Worm (Caenorhabditis elegans): ENCODE measurements around the gene F32D8.13.

ce11 chrV:10876512-10876911 lies 19.8 kb downstream of the F32D8.13 start:
- TF ChIP-seq nhr-80 (tag; optimal IDR thresholded peaks at IDR 0.05) (no peak), F57A8.1 (GFP tag; optimal IDR thresholded peaks at IDR 0.05) (no peak), egl-44 (GFP tag; IDR thresholded peaks at IDR 0.05) (no peak), zfh-2 (GFP tag; conservative IDR thresholded peaks at IDR 0.05) (no peak), nfya-1 (tag; optimal IDR thresholded peaks at IDR 0.05; ENCODE audit: borderline replicate concordance, insufficient read depth) (no peak), ama-1 (optimal IDR thresholded peaks at IDR 0.05) (no peak), ama-1 (GFP tag; optimal IDR thresholded peaks at IDR 0.05) (no peak), him-1 (tag; optimal IDR thresholded peaks at IDR 0.05) (no peak), unc-130 (GFP tag; optimal IDR thresholded peaks at IDR 0.05) (no peak), hsf-1 (GFP tag; IDR thresholded peaks at IDR 0.05) (no peak), K11D2.4 (GFP tag; IDR thresholded peaks at IDR 0.05) (no peak), dpff-1 (tag; optimal IDR thresholded peaks at IDR 0.05) (no peak), mxl-1 (tag; optimal IDR thresholded peaks at IDR 0.05) (no peak), F10E7.11 (tag; optimal IDR thresholded peaks at IDR 0.05) (no peak), attf-3 (GFP tag; conservative IDR thresholded peaks at IDR 0.05) (no peak)

Data from whole organism, young adult.